Fruit fly (Drosophila melanogaster) whole organism, embryonic: Measurements from ENCODE around the gene Atg2.

Source experiments
- Awh ChIP-seq: fragments of 200-800 bp; sonication (Bioruptor generic); IDR thresholded peaks from 2 replicates; pipeline ENCODE4, ENCODE4 v1.3.6; 2022; ENCODE audit warnings: missing biosample characterization, missing genetic modification characterization
- Bgb ChIP-seq: fragments of 200-800 bp; sonication (Bioruptor generic); IDR thresholded peaks from 2 replicates; pipeline ENCODE4 v1.3.6; 2022; ENCODE audit warnings: missing biosample characterization, missing genetic modification characterization; ENCODE audit not compliant: partially characterized antibody
- CG10147 ChIP-seq: fragments of 200-800 bp; sonication (Bioruptor generic); optimal IDR thresholded peaks from 2 replicates; lab custom pipeline; 2019; ENCODE audit warnings: missing biosample characterization, mild to moderate bottlenecking, missing genetic modification characterization, moderate library complexity
- CG10431 ChIP-seq: fragments of 200-800 bp; sonication (Bioruptor generic); optimal IDR thresholded peaks from 3 replicates; lab custom pipeline; 2018; ENCODE audit warnings: missing biosample characterization, mild to moderate bottlenecking, missing genetic modification characterization
- CG10565 ChIP-seq: fragments of 200-800 bp; sonication (Bioruptor generic); optimal IDR thresholded peaks from 3 replicates; lab custom pipeline; 2016; ENCODE audit warnings: missing biosample characterization, mild to moderate bottlenecking, missing genetic modification characterization
- CG11398 ChIP-seq: fragments of 200-800 bp; sonication (Bioruptor generic); optimal IDR thresholded peaks from 2 replicates; lab custom pipeline; 2016; ENCODE audit warnings: missing biosample characterization, missing genetic modification characterization
- CG11504 ChIP-seq: fragments of 200-800 bp; sonication (Bioruptor generic); optimal IDR thresholded peaks from 3 replicates; lab custom pipeline; 2019; ENCODE audit warnings: missing biosample characterization, mild to moderate bottlenecking, missing genetic modification characterization, moderate library complexity
- CG12659 ChIP-seq: fragments of 200-800 bp; sonication (Bioruptor generic); optimal IDR thresholded peaks from 3 replicates; lab custom pipeline; 2017; ENCODE audit warnings: mild to moderate bottlenecking, missing biosample characterization, missing genetic modification reagents, missing genetic modification characterization
- CG16813 ChIP-seq: fragments of 200-800 bp; sonication (Bioruptor generic); IDR thresholded peaks from 3 replicates; pipeline ENCODE4 v1.3.6; 2022; ENCODE audit warnings: missing biosample characterization, missing genetic modification characterization; ENCODE audit not compliant: partially characterized antibody
- CG2202 ChIP-seq: fragments of 200-800 bp; sonication (Bioruptor generic); optimal IDR thresholded peaks from 2 replicates; lab custom pipeline; 2018; ENCODE audit warnings: missing biosample characterization, mild to moderate bottlenecking, missing genetic modification characterization
- CG2889 ChIP-seq: fragments of 200-800 bp; sonication (Bioruptor generic); IDR thresholded peaks from 3 replicates; pipeline ENCODE4 v1.3.6; 2022; ENCODE audit warnings: missing biosample characterization, missing genetic modification characterization
- CG4424 ChIP-seq: fragments of 200-800 bp; sonication (Bioruptor generic); optimal IDR thresholded peaks from 3 replicates; lab custom pipeline; 2016; ENCODE audit warnings: missing biosample characterization, missing genetic modification characterization
- CG4730 ChIP-seq: fragments of 200-800 bp; sonication (Bioruptor generic); IDR thresholded peaks from 2 replicates; pipeline ENCODE4 v1.3.6; 2022; ENCODE audit warnings: missing biosample characterization, missing genetic modification characterization
- CG4820 ChIP-seq: fragments of 200-800 bp; sonication (Bioruptor generic); optimal IDR thresholded peaks from 3 replicates; lab custom pipeline; 2016; ENCODE audit warnings: missing biosample characterization, missing genetic modification characterization
- CG9215 ChIP-seq: fragments of 200-800 bp; sonication (Bioruptor generic); IDR thresholded peaks from 2 replicates; pipeline ENCODE4 v1.3.6; 2022; ENCODE audit warnings: missing biosample characterization, missing genetic modification characterization
- CG9876 ChIP-seq: fragments of 200-800 bp; sonication (Bioruptor generic); optimal IDR thresholded peaks from 2 replicates; lab custom pipeline; 2016; ENCODE audit warnings: missing biosample characterization, missing genetic modification characterization
- CTCF ChIP-seq: fragments of 200-800 bp; sonication (Bioruptor generic); optimal IDR thresholded peaks from 2 replicates; lab custom pipeline; 2017; ENCODE audit warnings: missing biosample characterization, mild to moderate bottlenecking, missing genetic modification characterization, moderate library complexity
- Dip3 ChIP-seq: fragments of 200-800 bp; sonication (Bioruptor generic); optimal IDR thresholded peaks from 3 replicates; lab custom pipeline; 2016; ENCODE audit warnings: missing biosample characterization, missing genetic modification characterization
- Dll ChIP-seq: fragments of 200-800 bp; sonication (Bioruptor generic); IDR thresholded peaks from 4 replicates; pipeline ENCODE4 v1.3.6; 2022; ENCODE audit warnings: missing biosample characterization, missing genetic modification characterization; ENCODE audit not compliant: partially characterized antibody
- Doc3 ChIP-seq: fragments of 200-800 bp; sonication (Bioruptor generic); IDR thresholded peaks from 3 replicates; pipeline ENCODE4 v1.3.6; 2022; ENCODE audit warnings: missing biosample characterization, missing genetic modification characterization; ENCODE audit not compliant: partially characterized antibody
- Fer1 ChIP-seq: fragments of 200-800 bp; sonication (Bioruptor generic); optimal IDR thresholded peaks from 2 replicates; lab custom pipeline; 2017; ENCODE audit warnings: missing biosample characterization, mild to moderate bottlenecking, missing genetic modification characterization
- GATAe ChIP-seq: fragments of 200-800 bp; sonication (Bioruptor generic); conservative IDR thresholded peaks from 2 replicates; pipeline ENCODE4 v1.3.6; 2022; ENCODE audit warnings: missing biosample characterization, missing genetic modification characterization
- HHEX ChIP-seq: fragments of 200-800 bp; sonication (Bioruptor generic); optimal IDR thresholded peaks from 3 replicates; lab custom pipeline; 2017; ENCODE audit warnings: missing biosample characterization, mild to moderate bottlenecking, missing genetic modification characterization, missing genetic modification reagents
- HLH3B ChIP-seq: fragments of 200-800 bp; sonication (Bioruptor generic); IDR thresholded peaks from 2 replicates; pipeline ENCODE4 v1.3.6; 2022; ENCODE audit warnings: missing biosample characterization, missing genetic modification characterization
- HLHmδ ChIP-seq: fragments of 200-800 bp; sonication (Bioruptor generic); optimal IDR thresholded peaks from 2 replicates; lab custom pipeline; 2018; ENCODE audit warnings: missing biosample characterization, mild to moderate bottlenecking, missing genetic modification characterization, moderate library complexity
- HmgZ ChIP-seq: fragments of 200-800 bp; sonication (Bioruptor generic); optimal IDR thresholded peaks from 2 replicates; lab custom pipeline; 2018; ENCODE audit warnings: missing biosample characterization, mild to moderate bottlenecking, missing genetic modification characterization
- NfI ChIP-seq: fragments of 200-800 bp; sonication (Bioruptor generic); optimal IDR thresholded peaks from 3 replicates; lab custom pipeline; 2018; ENCODE audit warnings: missing biosample characterization, mild to moderate bottlenecking, missing genetic modification characterization, moderate library complexity
- Oaz ChIP-seq: fragments of 200-800 bp; sonication (Bioruptor generic); IDR thresholded peaks from 2 replicates; pipeline ENCODE4 v1.3.6; 2022; ENCODE audit warnings: missing biosample characterization, missing genetic modification characterization
- Ptx1 ChIP-seq: fragments of 200-800 bp; sonication (Bioruptor generic); IDR thresholded peaks from 2 replicates; pipeline ENCODE4 v1.3.6; 2022; ENCODE audit warnings: missing biosample characterization, missing genetic modification characterization
- Side ChIP-seq: fragments of 200-800 bp; sonication (Bioruptor generic); optimal IDR thresholded peaks from 2 replicates; lab custom pipeline; 2016; ENCODE audit warnings: missing biosample characterization, missing genetic modification characterization
- YL-1 ChIP-seq: fragments of 200-800 bp; sonication (Bioruptor generic); optimal IDR thresholded peaks from 3 replicates; lab custom pipeline; 2017; ENCODE audit warnings: missing biosample characterization, mild to moderate bottlenecking, missing genetic modification characterization
- ara ChIP-seq: fragments of 200-800 bp; sonication (Bioruptor generic); IDR thresholded peaks from 2 replicates; pipeline ENCODE4 v1.3.6; 2022; ENCODE audit warnings: missing biosample characterization, missing genetic modification characterization
- croc ChIP-seq: fragments of 200-800 bp; sonication (Bioruptor generic); conservative IDR thresholded peaks from 3 replicates; pipeline ENCODE4 v1.3.6; 2022; ENCODE audit warnings: missing biosample characterization, missing genetic modification characterization
- da ChIP-seq: fragments of 200-800 bp; sonication (Bioruptor generic); optimal IDR thresholded peaks from 2 replicates; lab custom pipeline; 2016; ENCODE audit warnings: missing biosample characterization, missing genetic modification characterization
- disco-r ChIP-seq: fragments of 200-800 bp; sonication (Bioruptor generic); optimal IDR thresholded peaks from 2 replicates; lab custom pipeline; 2016; ENCODE audit warnings: missing biosample characterization, missing genetic modification characterization
- dpn ChIP-seq, 2 experiments: fragments of 200-800 bp; sonication (Bioruptor generic); optimal IDR thresholded peaks; 3 replicates each; lab custom pipeline; 2016; ENCODE audit warnings: missing biosample characterization in 2 of 2, missing genetic modification characterization in 2 of 2
- gce ChIP-seq: fragments of 200-800 bp; sonication (Bioruptor generic); IDR thresholded peaks from 3 replicates; pipeline ENCODE4 v1.3.6; 2022; ENCODE audit warnings: missing biosample characterization, missing genetic modification characterization
- ken ChIP-seq: fragments of 200-800 bp; sonication (Bioruptor generic); IDR thresholded peaks from 3 replicates; pipeline ENCODE4 v1.3.6; 2022; ENCODE audit warnings: missing biosample characterization, missing genetic modification characterization
- lilli ChIP-seq: fragments of 200-800 bp; sonication (Bioruptor generic); optimal IDR thresholded peaks from 3 replicates; lab custom pipeline; 2016; ENCODE audit warnings: missing biosample characterization, missing genetic modification characterization
- nom ChIP-seq: fragments of 200-800 bp; sonication (Bioruptor generic); optimal IDR thresholded peaks from 2 replicates; lab custom pipeline; 2017; ENCODE audit warnings: missing biosample characterization, missing genetic modification characterization, mild to moderate bottlenecking, moderate library complexity, missing genetic modification reagents
- pb ChIP-seq: fragments of 200-800 bp; sonication (Bioruptor generic); optimal IDR thresholded peaks from 3 replicates; lab custom pipeline; 2016; ENCODE audit warnings: missing biosample characterization, missing genetic modification characterization
- pros ChIP-seq: fragments of 200-800 bp; sonication (Bioruptor generic); optimal IDR thresholded peaks from 3 replicates; lab custom pipeline; 2019; ENCODE audit warnings: missing biosample characterization, mild to moderate bottlenecking, missing genetic modification characterization, moderate library complexity
- sc ChIP-seq, 3 experiments: fragments of >200 bp in 2 of 3; fragments of 200-800 bp in 1 of 3; sonication (Bioruptor generic) in 1 of 3; optimal IDR thresholded peaks; 2 replicates in 2 of 3; 3 replicates in 1 of 3; lab custom pipeline; 2017; ENCODE audit warnings: mild to moderate bottlenecking in 1 of 3, missing biosample characterization in 1 of 3, missing genetic modification characterization in 1 of 3, missing genetic modification reagents in 1 of 3
- sim ChIP-seq: fragments of 200-800 bp; sonication (Bioruptor generic); IDR thresholded peaks from 2 replicates; pipeline ENCODE4 v1.3.6; 2022; ENCODE audit warnings: missing biosample characterization, missing genetic modification characterization
- sima ChIP-seq: fragments of 200-800 bp; sonication (Bioruptor generic); optimal IDR thresholded peaks from 2 replicates; lab custom pipeline; 2016; ENCODE audit warnings: missing biosample characterization, missing genetic modification characterization
- tgo ChIP-seq: fragments of 200-800 bp; sonication (Bioruptor generic); IDR thresholded peaks from 3 replicates; pipeline ENCODE4 v1.3.6; 2022; ENCODE audit warnings: missing biosample characterization, missing genetic modification characterization
- unc-4 ChIP-seq: fragments of 200-800 bp; sonication (Bioruptor generic); IDR thresholded peaks from 2 replicates; pipeline ENCODE4 v1.3.6; 2022; ENCODE audit warnings: missing biosample characterization, missing genetic modification characterization; ENCODE audit not compliant: partially characterized antibody
- vfl ChIP-seq: fragments of 200-800 bp; sonication (Bioruptor generic); optimal IDR thresholded peaks from 2 replicates; lab custom pipeline; 2016; ENCODE audit warnings: missing biosample characterization, missing genetic modification characterization
- vnd ChIP-seq: fragments of 200-800 bp; sonication (Bioruptor generic); IDR thresholded peaks from 3 replicates; pipeline ENCODE4 v1.3.6; 2022; ENCODE audit warnings: missing biosample characterization, missing genetic modification characterization; ENCODE audit not compliant: partially characterized antibody
- wek ChIP-seq: fragments of 200-800 bp; sonication (Bioruptor generic); optimal IDR thresholded peaks from 3 replicates; lab custom pipeline; 2018; ENCODE audit warnings: missing biosample characterization, mild to moderate bottlenecking, missing genetic modification characterization, moderate library complexity

Atg2 gene

dm6 chr3L:2820930-2821505 lies 46.9 kb downstream of the Atg2 start (continued):
- TF ChIP-seq lilli (no peak), NfI (GFP tag; lab: Kevin White, UChicago) (peak; percentile 12), CG9876 (GFP tag; lab: Kevin White, UChicago) (no peak), CG10431 (no peak), sima (GFP tag; lab: Kevin White, UChicago) (no peak), CG2889 (GFP tag; lab: Robert Waterston, UW) (no peak), HmgZ (peak; percentile 62), tgo (no peak), CG12659 (GFP tag; lab: Kevin White, UChicago) (no peak), Ptx1 (GFP tag; lab: Robert Waterston, UW) (no peak), CG11504 (tag; lab: Kevin White, UChicago) (peak; percentile 29), wek (GFP tag; lab: Kevin White, UChicago) (no peak), Dll (GFP tag; lab: Robert Waterston, UW) (peak; percentile 33; the same call in 1 of the 4 replicates), dpn (GFP tag; optimal IDR thresholded peaks at IDR 0.05; lab: Kevin White, UChicago) (no peak), pros (peak; percentile 96), CG11398 (GFP tag; lab: Kevin White, UChicago) (no peak), HLHmδ (peak; percentile 54), Side (GFP tag; lab: Kevin White, UChicago) (peak; percentile 46), da (GFP tag; lab: Kevin White, UChicago) (no peak), disco-r (GFP tag; lab: Kevin White, UChicago) (no peak), sc (optimal IDR thresholded peaks at IDR 0.05; lab: Kevin White, UChicago) (no peak), sc (GFP tag; optimal IDR thresholded peaks at IDR 0.05; lab: Kevin White, UChicago) (no peak), CG10147 (no peak), CG2202 (tag; lab: Kevin White, UChicago) (no peak), CTCF (GFP tag; lab: Kevin White, UChicago) (no peak), HLH3B (GFP tag; lab: Robert Waterston, UW) (no peak; the same call in 1 of the 2 replicates), vnd (GFP tag; lab: Robert Waterston, UW) (no peak), Bgb (GFP tag; lab: Robert Waterston, UW) (peak; percentile 49; the same call in 1 of the 2 replicates), CG4424 (GFP tag; lab: Kevin White, UChicago) (peak; percentile 89), Awh (GFP tag; lab: Robert Waterston, UW) (no peak), nom (GFP tag; lab: Kevin White, UChicago) (peak; percentile 99), CG16813 (GFP tag; lab: Robert Waterston, UW) (no peak), Doc3 (GFP tag; lab: Robert Waterston, UW) (no peak), Fer1 (GFP tag; lab: Kevin White, UChicago) (peak; percentile 77), gce (GFP tag; lab: Robert Waterston, UW) (0 out of 3 replicates have a peak, but pooled peaks have one; percentile 14), CG4820 (GFP tag; lab: Kevin White, UChicago) (no peak), unc-4 (GFP tag; lab: Robert Waterston, UW) (peak; percentile 43; the same call in 1 of the 2 replicates), Dip3 (GFP tag; lab: Kevin White, UChicago) (no peak), croc (GFP tag; lab: Robert Waterston, UW) (no peak), vfl (no peak), CG4730 (GFP tag; lab: Robert Waterston, UW) (no peak), CG9215 (GFP tag; lab: Robert Waterston, UW) (no peak), ara (GFP tag; lab: Robert Waterston, UW) (no peak; the same call in 1 of the 2 replicates), sim (GFP tag; lab: Robert Waterston, UW) (no peak), GATAe (GFP tag; lab: Robert Waterston, UW) (no peak), YL-1 (GFP tag; lab: Kevin White, UChicago) (no peak), CG10565 (GFP tag; lab: Kevin White, UChicago) (no peak), Oaz (GFP tag; lab: Robert Waterston, UW) (no peak), pb (no peak), ken (peak; percentile 6; the same call in 1 of the 3 replicates), HHEX (GFP tag; lab: Kevin White, UChicago) (no peak)
